Fruit fly (Drosophila melanogaster): ENCODE results near the gene CG5623.

The CG5623 gene

DNA sequence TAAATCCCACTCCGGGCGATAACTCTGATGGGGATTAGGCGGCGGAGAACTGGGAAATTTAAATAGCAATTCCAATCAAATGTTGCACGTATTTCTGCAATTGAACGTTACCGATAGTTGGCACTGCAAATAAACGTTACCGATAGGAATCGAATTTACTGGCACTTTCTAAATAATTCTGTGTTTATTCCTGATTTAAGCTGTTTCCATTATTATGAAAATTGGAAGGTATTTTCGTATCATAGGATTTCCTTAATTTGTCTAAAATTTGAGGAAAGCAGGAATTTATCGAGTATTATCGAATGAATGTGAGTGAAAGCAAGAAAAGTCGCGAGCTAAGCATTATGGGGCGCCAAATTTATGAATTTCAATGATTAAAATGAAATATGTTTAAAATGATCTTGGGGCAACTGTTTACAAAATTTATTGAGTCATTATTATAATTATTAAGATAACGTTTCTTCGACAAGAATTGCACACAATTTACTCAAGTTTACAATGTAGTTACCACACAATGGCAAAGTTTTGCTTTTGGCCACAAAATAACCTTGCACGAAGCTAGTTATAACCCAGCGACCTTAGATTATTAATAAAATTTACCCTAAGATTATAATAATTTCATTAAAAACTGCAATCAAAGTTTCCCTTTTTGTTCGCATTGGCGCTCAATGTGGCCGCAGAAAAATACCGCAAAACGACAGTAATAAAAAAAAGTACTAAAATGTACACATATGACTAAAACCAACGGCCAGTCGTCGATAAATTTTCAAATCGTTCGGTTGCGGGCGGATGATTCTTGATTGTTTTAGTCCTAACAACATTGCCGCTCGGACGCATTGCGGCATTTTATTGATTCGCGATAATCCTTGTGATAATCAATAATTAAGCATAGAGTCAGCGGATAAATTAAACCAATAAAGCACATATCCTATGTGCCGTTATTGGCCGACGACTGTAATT is 36.5 kb upstream of the CG5623 start, which contains the start of gene alpha-Man-IIb (continued):
- TF ChIP-seq wdn (GFP tag; IDR thresholded peaks at IDR 0.05) (no peak), jigr1 (GFP tag; IDR thresholded peaks at IDR 0.05) (no peak), CG18619 (GFP tag; optimal IDR thresholded peaks at IDR 0.05) (no peak), Lhr (GFP tag; optimal IDR thresholded peaks at IDR 0.05) (peak; percentile 69), eve (GFP tag; optimal IDR thresholded peaks at IDR 0.05) (no peak), Myb (GFP tag; optimal IDR thresholded peaks at IDR 0.05) (peak; percentile 59), Doc3 (GFP tag; IDR thresholded peaks at IDR 0.05; ENCODE audit: partially characterized antibody) (peak; percentile 92), CG17802 (tag; optimal IDR thresholded peaks at IDR 0.05) (no peak), kah (GFP tag; optimal IDR thresholded peaks at IDR 0.05) (no peak), Abd-B (GFP tag; optimal IDR thresholded peaks at IDR 0.05) (peak; percentile 71), Nf-YA (GFP tag; IDR thresholded peaks at IDR 0.05) (0 out of 2 replicates have a peak, but pooled peaks have one; percentile 6), crp (GFP tag; optimal IDR thresholded peaks at IDR 0.05) (peak in 1 of 2 experiments; percentile 71), CG3995 (GFP tag; optimal IDR thresholded peaks at IDR 0.05) (peak; percentile 94), dimm (GFP tag; IDR thresholded peaks at IDR 0.05) (no peak), Xbp1 (GFP tag; optimal IDR thresholded peaks at IDR 0.05) (peak; percentile 35), ttk (GFP tag; IDR thresholded peaks at IDR 0.05) (no peak), CG34376 (GFP tag; optimal IDR thresholded peaks at IDR 0.05) (peak; percentile 29), ftz-f1 (GFP tag; optimal IDR thresholded peaks at IDR 0.05) (peak; percentile 2), peb (GFP tag; IDR thresholded peaks at IDR 0.05) (no peak), CoRest (tag; optimal IDR thresholded peaks at IDR 0.05) (peak; percentile 34), otp (GFP tag; IDR thresholded peaks at IDR 0.05) (peak; percentile 51; the same call in 1 of the 3 replicates), BtbVII (GFP tag; optimal IDR thresholded peaks at IDR 0.05) (no peak), Hand (GFP tag; optimal IDR thresholded peaks at IDR 0.05) (no peak), ab (GFP tag; optimal IDR thresholded peaks at IDR 0.05) (no peak), row (GFP tag; IDR thresholded peaks at IDR 0.05) (peak; percentile 15; the same call in 1 of the 3 replicates), crol (GFP tag; IDR thresholded peaks at IDR 0.05) (no peak), Antp (GFP tag; optimal IDR thresholded peaks at IDR 0.05) (no peak), CG8944 (GFP tag; optimal IDR thresholded peaks at IDR 0.05) (no peak), Ada2b (GFP tag; IDR thresholded peaks at IDR 0.05) (no peak), CG3407 (GFP tag; optimal IDR thresholded peaks at IDR 0.05) (no peak), corto (GFP tag; optimal IDR thresholded peaks at IDR 0.05) (no peak), D19B (GFP tag; optimal IDR thresholded peaks at IDR 0.05) (no peak), wor (GFP tag; IDR thresholded peaks at IDR 0.05) (no peak), Usf (GFP tag; optimal IDR thresholded peaks at IDR 0.05) (no peak), CG9876 (GFP tag; optimal IDR thresholded peaks at IDR 0.05) (no peak), CG17385 (GFP tag; optimal IDR thresholded peaks at IDR 0.05) (peak; percentile 25), seq (GFP tag; IDR thresholded peaks at IDR 0.05) (no peak), CG15696 (tag; optimal IDR thresholded peaks at IDR 0.05) (no peak), CG13296 (GFP tag; optimal IDR thresholded peaks at IDR 0.05) (no peak), cato (GFP tag; optimal IDR thresholded peaks at IDR 0.05; ENCODE audit: borderline replicate concordance) (no peak), Blimp-1 (GFP tag; optimal IDR thresholded peaks at IDR 0.05) (no peak), CG9437 (GFP tag; optimal IDR thresholded peaks at IDR 0.05) (no peak), CG13287 (GFP tag; IDR thresholded peaks at IDR 0.05; ENCODE audit: partially characterized antibody) (peak; percentile 91), ase (GFP tag; IDR thresholded peaks at IDR 0.05) (no peak), dmrt11E (tag; optimal IDR thresholded peaks at IDR 0.05) (no peak), fd102C (GFP tag; optimal IDR thresholded peaks at IDR 0.05) (no peak), sr (GFP tag; IDR thresholded peaks at IDR 0.05) (no peak), crc (GFP tag; optimal IDR thresholded peaks at IDR 0.05) (no peak), vvl (GFP tag; IDR thresholded peaks at IDR 0.05) (peak; percentile 52)

Data from whole organism, embryonic.